Worm (Caenorhabditis elegans) whole organism, young adult: ENCODE results near the gene klp-7.

Experiments
- B0019.2 ChIP-seq: fragments of 200-800 bp; sonication (Bioruptor generic); conservative IDR thresholded peaks from 2 replicates; pipeline ENCODE4 v1.3.6; 2022; ENCODE audit warnings: missing genetic modification reagents, missing genetic modification characterization, missing compliant biosample characterization
- B0336.3 ChIP-seq: fragments of 200-800 bp; sonication (Bioruptor generic); IDR thresholded peaks from 2 replicates; pipeline ENCODE4 v1.3.6; 2022; ENCODE audit warnings: missing genetic modification characterization, missing compliant biosample characterization
- F10E7.11 ChIP-seq: sonication (generic microtip); optimal IDR thresholded peaks from 2 replicates; lab custom pipeline; 2017; ENCODE audit warnings: mild to moderate bottlenecking, missing genetic modification characterization, moderate library complexity, missing compliant biosample characterization
- F33H1.4 ChIP-seq: fragments of 200-800 bp; sonication (Bioruptor generic); IDR thresholded peaks from 2 replicates; pipeline ENCODE4 v1.3.6; 2022; ENCODE audit warnings: missing genetic modification reagents, missing genetic modification characterization, missing compliant biosample characterization
- F39B2.1 ChIP-seq: fragments of 200-800 bp; sonication (Bioruptor generic); IDR thresholded peaks from 2 replicates; pipeline ENCODE4 v1.3.6; 2022; ENCODE audit warnings: missing genetic modification reagents, missing genetic modification characterization, missing compliant biosample characterization
- K11D2.4 ChIP-seq: fragments of 200-800 bp; sonication (Bioruptor generic); IDR thresholded peaks from 2 replicates; pipeline ENCODE4 v1.3.6; 2022; ENCODE audit warnings: missing genetic modification reagents, missing genetic modification characterization, missing compliant biosample characterization
- K12H6.12 ChIP-seq: fragments of 200-800 bp; sonication (Bioruptor generic); optimal IDR thresholded peaks from 2 replicates; lab custom pipeline; 2018; ENCODE audit warnings: mild to moderate bottlenecking, missing genetic modification characterization, missing compliant biosample characterization
- Y53G8AR.9 ChIP-seq: fragments of 200-800 bp; sonication (Bioruptor generic); conservative IDR thresholded peaks from 2 replicates; pipeline ENCODE4 v1.3.6; 2022; ENCODE audit warnings: missing genetic modification reagents, missing genetic modification characterization, missing compliant biosample characterization
- Y56A3A.18 ChIP-seq: fragments of 200-800 bp; sonication (Bioruptor generic); IDR thresholded peaks from 2 replicates; pipeline ENCODE4 v1.3.6; 2022; ENCODE audit warnings: missing genetic modification reagents, missing genetic modification characterization, missing compliant biosample characterization
- Y79H2A.3 ChIP-seq: fragments of 200-800 bp; sonication (Bioruptor generic); conservative IDR thresholded peaks from 2 replicates; pipeline ENCODE4 v1.3.6; 2022; ENCODE audit warnings: missing genetic modification reagents, missing genetic modification characterization, missing compliant biosample characterization
- ZK185.1 ChIP-seq: sonication (generic microtip); optimal IDR thresholded peaks from 2 replicates; lab custom pipeline; 2016; ENCODE audit warnings: mild to moderate bottlenecking, missing genetic modification characterization, missing compliant biosample characterization; ENCODE audit not compliant: poor library complexity, severe bottlenecking
- aptf-2 ChIP-seq: fragments of 200-800 bp; sonication (Bioruptor generic); conservative IDR thresholded peaks from 2 replicates; pipeline ENCODE4 v1.3.6; 2022; ENCODE audit warnings: missing genetic modification reagents, missing genetic modification characterization, missing compliant biosample characterization
- aptf-3 ChIP-seq: fragments of 200-800 bp; sonication (Bioruptor generic); IDR thresholded peaks from 2 replicates; pipeline ENCODE4 v1.3.6; 2022; ENCODE audit warnings: missing genetic modification characterization, missing compliant biosample characterization
- attf-3 ChIP-seq: fragments of 200-800 bp; sonication (Bioruptor generic); conservative IDR thresholded peaks from 2 replicates; pipeline ENCODE4 v1.3.6; 2022; ENCODE audit warnings: missing genetic modification reagents, missing genetic modification characterization, missing compliant biosample characterization
- attf-5 ChIP-seq: fragments of 200-800 bp; sonication (Bioruptor generic); optimal IDR thresholded peaks from 2 replicates; lab custom pipeline; 2018; ENCODE audit warnings: mild to moderate bottlenecking, missing genetic modification characterization, missing compliant biosample characterization
- attf-6 ChIP-seq: fragments of 200-800 bp; sonication (Bioruptor generic); IDR thresholded peaks from 2 replicates; pipeline ENCODE4 v1.3.6; 2022; ENCODE audit warnings: missing genetic modification reagents, missing genetic modification characterization, missing compliant biosample characterization
- cebp-1 ChIP-seq, 2 experiments: fragments of 200-800 bp in 1 of 2; sonication (Bioruptor generic) in 1 of 2; sonication (generic microtip) in 1 of 2; IDR thresholded peaks in 1 of 2; optimal IDR thresholded peaks in 1 of 2; 2 replicates each; pipeline versions ENCODE4 v1.3.6 to Lab custom; 2017 to 2022; ENCODE audit warnings: missing compliant biosample characterization in 2 of 2, missing genetic modification characterization in 2 of 2, mild to moderate bottlenecking in 1 of 2, missing genetic modification reagents in 1 of 2, moderate library complexity in 1 of 2
- ceh-100 ChIP-seq: fragments of 200-800 bp; sonication (Bioruptor generic); IDR thresholded peaks from 2 replicates; pipeline ENCODE4 v1.3.6; 2022; ENCODE audit warnings: missing genetic modification reagents, missing genetic modification characterization, missing compliant biosample characterization
- ceh-27 ChIP-seq: fragments of 200-800 bp; sonication (Bioruptor generic); optimal IDR thresholded peaks from 2 replicates; lab custom pipeline; 2018; ENCODE audit warnings: mild to moderate bottlenecking, missing genetic modification characterization, moderate library complexity, missing compliant biosample characterization
- ceh-91 ChIP-seq: fragments of 200-800 bp; sonication (Bioruptor generic); IDR thresholded peaks from 2 replicates; pipeline ENCODE4 v1.3.6; 2022; ENCODE audit warnings: missing genetic modification reagents, missing genetic modification characterization, missing compliant biosample characterization
- chd-7 ChIP-seq: sonication (generic microtip); optimal IDR thresholded peaks from 2 replicates; lab custom pipeline; 2016; ENCODE audit warnings: mild to moderate bottlenecking, missing genetic modification characterization, moderate library complexity, missing compliant biosample characterization
- dox-1 ChIP-seq: fragments of 200-800 bp; sonication (Bioruptor generic); IDR thresholded peaks from 2 replicates; pipeline ENCODE4 v1.3.6; 2022; ENCODE audit warnings: missing genetic modification reagents, missing genetic modification characterization, missing compliant biosample characterization
- egrh-3 ChIP-seq: fragments of 200-800 bp; sonication (Bioruptor generic); IDR thresholded peaks from 2 replicates; pipeline ENCODE4 v1.3.6; 2022; ENCODE audit warnings: missing genetic modification reagents, missing genetic modification characterization, missing compliant biosample characterization
- hmg-20 ChIP-seq: fragments of 200-800 bp; sonication (Bioruptor generic); IDR thresholded peaks from 2 replicates; pipeline ENCODE4 v1.3.6; 2022; ENCODE audit warnings: missing genetic modification reagents, missing genetic modification characterization, missing compliant biosample characterization
- hrde-1 ChIP-seq: sonication (generic microtip); optimal IDR thresholded peaks from 2 replicates; lab custom pipeline; 2016; ENCODE audit warnings: missing genetic modification characterization, mild to moderate bottlenecking, missing compliant biosample characterization, moderate library complexity, missing genotype, missing genetic modification reagents, borderline replicate concordance
- hsf-1 ChIP-seq: fragments of 200-800 bp; sonication (Bioruptor generic); IDR thresholded peaks from 2 replicates; pipeline ENCODE4 v1.3.6; 2022; ENCODE audit warnings: missing genetic modification reagents, missing genetic modification characterization, missing compliant biosample characterization
- lin-26 ChIP-seq: fragments of 200-800 bp; sonication (Bioruptor generic); IDR thresholded peaks from 2 replicates; pipeline ENCODE4 v1.3.6; 2022; ENCODE audit warnings: missing genetic modification reagents, missing genetic modification characterization, missing compliant biosample characterization
- lir-1 ChIP-seq: fragments of 200-800 bp; sonication (Bioruptor generic); conservative IDR thresholded peaks from 2 replicates; pipeline ENCODE4 v1.3.6; 2022; ENCODE audit warnings: missing genetic modification reagents, missing genetic modification characterization, missing compliant biosample characterization
- madf-10 ChIP-seq: sonication (generic microtip); optimal IDR thresholded peaks from 2 replicates; lab custom pipeline; 2016; ENCODE audit warnings: mild to moderate bottlenecking, missing genetic modification characterization, missing compliant biosample characterization
- madf-3 ChIP-seq: fragments of 200-800 bp; sonication (Bioruptor generic); IDR thresholded peaks from 2 replicates; pipeline ENCODE4 v1.3.6; 2022; ENCODE audit warnings: missing genetic modification reagents, missing genetic modification characterization, missing compliant biosample characterization
- madf-6 ChIP-seq: fragments of 200-800 bp; sonication (Bioruptor generic); IDR thresholded peaks from 2 replicates; pipeline ENCODE4 v1.3.6; 2022; ENCODE audit warnings: missing genetic modification reagents, missing genetic modification characterization, missing compliant biosample characterization
- madf-8 ChIP-seq: fragments of 200-800 bp; sonication (Bioruptor generic); conservative IDR thresholded peaks from 2 replicates; pipeline ENCODE4 v1.3.6; 2022; ENCODE audit warnings: missing genetic modification reagents, missing genetic modification characterization, missing compliant biosample characterization
- mcd-1 ChIP-seq: fragments of 200-800 bp; sonication (Bioruptor generic); IDR thresholded peaks from 2 replicates; pipeline ENCODE4 v1.3.6; 2022; ENCODE audit warnings: missing genetic modification reagents, missing genetic modification characterization, missing compliant biosample characterization
- nfya-1 ChIP-seq: sonication (generic microtip); optimal IDR thresholded peaks from 2 replicates; lab custom pipeline; 2017; ENCODE audit warnings: antibody characterized with exemption, missing compliant biosample characterization, missing genetic modification characterization, borderline replicate concordance; ENCODE audit not compliant: insufficient read depth
- nhr-80 ChIP-seq: sonication (generic microtip); optimal IDR thresholded peaks from 2 replicates; lab custom pipeline; 2016; ENCODE audit warnings: missing genetic modification characterization, missing compliant biosample characterization
- pbrm-1 ChIP-seq: fragments of 200-800 bp; sonication (Bioruptor generic); IDR thresholded peaks from 2 replicates; pipeline ENCODE4 v1.3.6; 2022; ENCODE audit warnings: missing genetic modification reagents, missing genetic modification characterization, missing compliant biosample characterization
- rcor-1 ChIP-seq: fragments of 200-800 bp; sonication (Bioruptor generic); IDR thresholded peaks from 2 replicates; pipeline ENCODE4 v1.3.6; 2022; ENCODE audit warnings: missing genetic modification reagents, missing genetic modification characterization, missing compliant biosample characterization
- snpc-1.1 ChIP-seq: sonication (generic microtip); optimal IDR thresholded peaks from 2 replicates; lab custom pipeline; 2017; ENCODE audit warnings: missing genetic modification characterization, mild to moderate bottlenecking, missing compliant biosample characterization, antibody characterized with exemption, moderate library complexity, missing genotype, missing genetic modification reagents; ENCODE audit not compliant: insufficient read depth
- snpc-1.3 ChIP-seq: sonication (generic microtip); optimal IDR thresholded peaks from 2 replicates; lab custom pipeline; 2017; ENCODE audit warnings: missing genetic modification characterization, mild to moderate bottlenecking, missing compliant biosample characterization, antibody characterized with exemption, moderate library complexity, missing genotype, missing genetic modification reagents; ENCODE audit not compliant: insufficient read depth
- tlf-1 ChIP-seq: fragments of 200-800 bp; sonication (Bioruptor generic); optimal IDR thresholded peaks from 2 replicates; lab custom pipeline; 2018; ENCODE audit warnings: mild to moderate bottlenecking, missing genetic modification characterization, missing compliant biosample characterization
- xnd-1 ChIP-seq: sonication (generic microtip); optimal IDR thresholded peaks from 2 replicates; lab custom pipeline; 2016; ENCODE audit warnings: missing genotype, missing genetic modification reagents, missing genetic modification characterization, missing compliant biosample characterization
- zfh-2 ChIP-seq: fragments of 200-800 bp; sonication (Bioruptor generic); conservative IDR thresholded peaks from 2 replicates; pipeline ENCODE4 v1.3.6; 2022; ENCODE audit warnings: missing genetic modification reagents, missing genetic modification characterization, missing compliant biosample characterization
- zim-3 ChIP-seq: sonication (generic microtip); optimal IDR thresholded peaks from 2 replicates; lab custom pipeline; 2017; ENCODE audit warnings: mild to moderate bottlenecking, missing genetic modification characterization, moderate library complexity, missing compliant biosample characterization
- ztf-18 ChIP-seq: sonication (generic microtip); optimal IDR thresholded peaks from 2 replicates; lab custom pipeline; 2016; ENCODE audit warnings: missing genotype, mild to moderate bottlenecking, missing genetic modification characterization, missing compliant biosample characterization
- ztf-26 ChIP-seq: sonication (generic microtip); optimal IDR thresholded peaks from 2 replicates; lab custom pipeline; 2017; ENCODE audit warnings: missing genetic modification characterization, missing compliant biosample characterization
- ztf-28 ChIP-seq: fragments of 200-800 bp; sonication (Bioruptor generic); IDR thresholded peaks from 2 replicates; pipeline ENCODE4 v1.3.6; 2022; ENCODE audit warnings: missing genetic modification reagents, missing genetic modification characterization, missing compliant biosample characterization
- ztf-3 ChIP-seq: fragments of 200-800 bp; sonication (Bioruptor generic); optimal IDR thresholded peaks from 2 replicates; lab custom pipeline; 2018; ENCODE audit warnings: mild to moderate bottlenecking, missing genetic modification characterization, missing compliant biosample characterization

klp-7 gene

ce11 chrIII:10807236-10807635 is 1.5 kb downstream of the klp-7 start (continued):
- TF ChIP-seq snpc-1.1 (tag; lab: Kevin White, UChicago) (peak; percentile 38), zfh-2 (no peak), ceh-100 (GFP tag; lab: Robert Waterston, UW) (peak; percentile 75), tlf-1 (GFP tag; lab: Kevin White, UChicago) (peak; percentile 89), snpc-1.3 (tag; lab: Kevin White, UChicago) (peak; percentile 21), F10E7.11 (tag; lab: Kevin White, UChicago) (no peak), madf-3 (peak; percentile 90; the same call in 1 of the 2 replicates), F33H1.4 (peak; percentile 85), ztf-3 (GFP tag; lab: Kevin White, UChicago) (no peak), attf-3 (GFP tag; lab: Robert Waterston, UW) (no peak), lir-1 (GFP tag; lab: Robert Waterston, UW) (0 out of 2 replicates have a peak, but pooled peaks have one; percentile 17), B0019.2 (GFP tag; lab: Robert Waterston, UW) (peak; percentile 83), madf-8 (GFP tag; lab: Robert Waterston, UW) (peak; percentile 98), Y53G8AR.9 (peak; percentile 75; the same call in 1 of the 2 replicates), mcd-1 (peak; percentile 60), madf-6 (GFP tag; lab: Robert Waterston, UW) (peak; percentile 99), Y79H2A.3 (GFP tag; lab: Robert Waterston, UW) (peak; percentile 69; the same call in 1 of the 2 replicates), ztf-18 (tag; lab: Kevin White, UChicago) (peak; percentile 3), nfya-1 (tag; lab: Kevin White, UChicago) (no peak), ceh-91 (peak; percentile 92), nhr-80 (tag; lab: Kevin White, UChicago) (no peak), hrde-1 (tag; lab: Kevin White, UChicago) (peak; percentile 23), aptf-2 (GFP tag; lab: Robert Waterston, UW) (no peak), ztf-28 (GFP tag; lab: Robert Waterston, UW) (0 out of 2 replicates have a peak, but pooled peaks have one; percentile 51), ztf-26 (no peak), hsf-1 (peak; percentile 99), attf-6 (GFP tag; lab: Robert Waterston, UW) (0 out of 2 replicates have a peak, but pooled peaks have one; percentile 43), xnd-1 (tag; lab: Kevin White, UChicago) (peak; percentile 97), aptf-3 (GFP tag; lab: Robert Waterston, UW) (no peak)

- TF ChIP-seq zim-3 (tag; lab: Kevin White, UChicago) (no peak), F39B2.1 (no peak), egrh-3 (GFP tag; lab: Robert Waterston, UW) (peak; percentile 82), Y56A3A.18 (GFP tag; lab: Robert Waterston, UW) (no peak), lin-26 (GFP tag; lab: Robert Waterston, UW) (no peak; the same call in 1 of the 2 replicates), pbrm-1 (peak; percentile 24; the same call in 1 of the 2 replicates), ZK185.1 (no peak), K11D2.4 (GFP tag; lab: Robert Waterston, UW) (no peak), dox-1 (GFP tag; lab: Robert Waterston, UW) (0 out of 2 replicates have a peak, but pooled peaks have one; percentile 39), cebp-1 (GFP tag; IDR thresholded peaks at IDR 0.05; lab: Robert Waterston, UW) (peak; percentile 77; the same call in 1 of the 2 replicates), cebp-1 (tag; optimal IDR thresholded peaks at IDR 0.05; lab: Kevin White, UChicago) (peak; percentile 91), ceh-27 (GFP tag; lab: Kevin White, UChicago) (no peak), madf-10 (tag; lab: Kevin White, UChicago) (no peak), madf-6 (GFP tag; lab: Robert Waterston, UW) (no peak), chd-7 (tag; lab: Kevin White, UChicago) (no peak), rcor-1 (GFP tag; lab: Robert Waterston, UW) (0 out of 2 replicates have a peak, but pooled peaks have one; percentile 30), tlf-1 (GFP tag; lab: Kevin White, UChicago) (no peak), attf-5 (GFP tag; lab: Kevin White, UChicago) (peak; percentile 23), K12H6.12 (tag; lab: Kevin White, UChicago) (peak; percentile 26), hmg-20 (no peak), B0336.3 (GFP tag; lab: Robert Waterston, UW) (0 out of 2 replicates have a peak, but pooled peaks have one; percentile 40)
Observed at ce11 chrIII:10807956-10808355, 2.2 kb downstream of the klp-7 start.
